Worm (Caenorhabditis elegans) whole organism, midembryonic: Measurements from ENCODE around the gene ugt-65.
"Not testable (repeated sequence)": the region's sequence is repeated elsewhere in the genome, so short reads cannot be mapped to it uniquely, and the experiment has no call there.

ENCODE experiments used
- T22C8.4 ChIP-seq: fragments of 200-800 bp; sonication (Bioruptor generic); IDR thresholded peaks from 2 replicates; pipeline ENCODE4 v1.3.6; 2022; ENCODE audit warnings: missing genetic modification characterization, missing compliant biosample characterization
- cog-1 ChIP-seq: sonication (generic microtip); optimal IDR thresholded peaks from 2 replicates; lab custom pipeline; 2016; ENCODE audit warnings: missing genetic modification characterization, missing compliant biosample characterization
- flt-1 ChIP-seq: fragments of 200-800 bp; sonication (Bioruptor generic); IDR thresholded peaks from 2 replicates; pipeline ENCODE4 v1.3.6; 2022; ENCODE audit warnings: missing genetic modification characterization, missing compliant biosample characterization
- klf-2 ChIP-seq: fragments of 200-800 bp; sonication (Bioruptor generic); conservative IDR thresholded peaks from 2 replicates; pipeline ENCODE4 v1.3.6; 2022; ENCODE audit warnings: missing genetic modification reagents, missing genetic modification characterization, missing compliant biosample characterization
- med-1 ChIP-seq: sonication (generic microtip); optimal IDR thresholded peaks from 2 replicates; lab custom pipeline; 2017; ENCODE audit warnings: missing genetic modification characterization, mild to moderate bottlenecking, missing compliant biosample characterization, antibody characterized with exemption, missing genetic modification reagents; ENCODE audit not compliant: insufficient read depth
- ref-1 ChIP-seq: fragments of 200-800 bp; sonication (Bioruptor generic); conservative IDR thresholded peaks from 2 replicates; pipeline ENCODE4 v1.3.6; 2022; ENCODE audit warnings: missing genetic modification reagents, missing genetic modification characterization, missing compliant biosample characterization
- tab-1 ChIP-seq: fragments of 200-800 bp; sonication (Bioruptor generic); IDR thresholded peaks from 2 replicates; pipeline ENCODE4 v1.3.6; 2022; ENCODE audit warnings: missing genetic modification characterization, missing compliant biosample characterization
- ztf-23 ChIP-seq: fragments of 200-800 bp; sonication (Bioruptor generic); IDR thresholded peaks from 2 replicates; pipeline ENCODE4 v1.3.6; 2022; ENCODE audit warnings: missing genetic modification reagents, missing genetic modification characterization, missing compliant biosample characterization
- ztf-29 ChIP-seq: fragments of 200-800 bp; sonication (Bioruptor generic); IDR thresholded peaks from 2 replicates; pipeline ENCODE4 v1.3.6; 2022; ENCODE audit warnings: missing genetic modification reagents, missing genetic modification characterization, missing compliant biosample characterization

The ugt-65 gene

DNA sequence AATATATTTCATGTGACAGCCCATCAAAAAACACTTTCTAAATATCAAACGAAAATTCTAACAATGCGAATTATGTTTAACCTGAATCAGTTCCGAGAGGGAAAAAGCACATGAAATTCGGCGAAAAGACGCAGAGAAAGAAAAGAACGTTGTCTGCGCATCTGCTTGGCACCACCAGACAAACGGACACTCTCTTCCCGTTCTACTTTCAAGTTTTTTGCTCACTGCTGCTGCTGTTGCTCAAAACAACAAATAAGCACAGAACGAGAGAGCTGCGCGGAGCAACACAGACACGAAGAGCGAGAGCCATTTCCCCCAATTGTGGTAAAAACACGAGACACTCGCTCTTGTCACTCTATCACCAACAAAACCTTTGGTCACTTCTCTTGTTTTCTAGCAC is 44.3 kb downstream of the ugt-65 start:
- TF ChIP-seq tab-1 (GFP tag; lab: Robert Waterston, UW) (no peak), ztf-23 (GFP tag; lab: Robert Waterston, UW) (no peak), klf-2 (no peak), ztf-29 (GFP tag; lab: Robert Waterston, UW) (no peak), med-1 (GFP tag; lab: Kevin White, UChicago) (no peak), T22C8.4 (GFP tag; lab: Robert Waterston, UW) (no peak), flt-1 (GFP tag; lab: Robert Waterston, UW) (no peak), ref-1 (GFP tag; lab: Robert Waterston, UW) (no peak), cog-1 (tag; lab: Kevin White, UChicago) (no peak)

DNA sequence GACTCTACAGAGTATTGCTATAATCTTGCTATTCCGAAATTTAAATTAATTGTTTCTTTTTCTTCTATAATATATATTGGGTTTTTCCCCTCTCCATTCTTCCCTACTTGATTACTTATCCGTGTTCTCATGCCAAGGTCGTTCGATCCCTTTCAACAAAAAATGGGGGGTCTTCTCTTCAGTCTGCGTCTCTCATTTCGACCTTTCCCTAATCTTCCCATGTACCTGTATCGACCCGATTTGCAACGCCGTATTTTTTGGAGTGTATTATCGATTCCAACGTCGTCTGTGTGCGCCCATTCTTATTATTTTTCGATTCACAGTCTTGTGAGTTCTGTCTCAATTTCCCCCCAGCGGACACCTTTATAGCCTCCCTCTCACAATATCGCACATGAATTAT is 47.3 kb downstream of the ugt-65 start:
- TF ChIP-seq cog-1 (tag; lab: Kevin White, UChicago) (no peak), tab-1 (GFP tag; lab: Robert Waterston, UW) (no peak), flt-1 (GFP tag; lab: Robert Waterston, UW) (no peak), klf-2 (no peak), med-1 (GFP tag; lab: Kevin White, UChicago) (no peak), T22C8.4 (GFP tag; lab: Robert Waterston, UW) (no peak), ztf-29 (GFP tag; lab: Robert Waterston, UW) (no peak), ref-1 (GFP tag; lab: Robert Waterston, UW) (no peak), ztf-23 (GFP tag; lab: Robert Waterston, UW) (no peak)

DNA sequence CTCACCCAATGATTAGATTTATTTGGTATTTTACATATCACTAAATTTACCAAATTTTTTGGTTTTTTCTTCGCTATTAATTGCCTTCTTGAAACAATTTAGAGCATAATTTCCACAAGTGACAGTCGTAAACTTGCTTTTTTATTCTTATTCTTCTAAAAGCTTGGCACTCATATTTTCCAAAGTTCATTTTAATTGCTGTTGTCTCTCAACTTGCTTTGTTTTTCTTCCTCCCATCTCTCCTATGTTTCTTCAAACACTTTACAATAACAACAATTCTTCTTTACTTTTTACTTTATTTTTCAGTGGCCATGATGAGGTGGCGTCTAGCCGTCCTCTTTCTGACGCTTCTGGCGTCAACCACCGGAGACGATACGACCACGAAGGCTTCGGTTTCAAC is 47.9 kb downstream of the ugt-65 start, which contains the start of gene igdb-2:
Gene igdb-2, plus strand, starts transcription at position 301 of the 400 bp plus-strand sequence.
- TF ChIP-seq klf-2 (no peak), flt-1 (GFP tag; lab: Robert Waterston, UW) (no peak), T22C8.4 (GFP tag; lab: Robert Waterston, UW) (no peak), ztf-29 (GFP tag; lab: Robert Waterston, UW) (no peak), cog-1 (tag; lab: Kevin White, UChicago) (no peak), med-1 (GFP tag; lab: Kevin White, UChicago) (no peak), ztf-23 (GFP tag; lab: Robert Waterston, UW) (no peak), tab-1 (GFP tag; lab: Robert Waterston, UW) (no peak), ref-1 (GFP tag; lab: Robert Waterston, UW) (no peak)

DNA sequence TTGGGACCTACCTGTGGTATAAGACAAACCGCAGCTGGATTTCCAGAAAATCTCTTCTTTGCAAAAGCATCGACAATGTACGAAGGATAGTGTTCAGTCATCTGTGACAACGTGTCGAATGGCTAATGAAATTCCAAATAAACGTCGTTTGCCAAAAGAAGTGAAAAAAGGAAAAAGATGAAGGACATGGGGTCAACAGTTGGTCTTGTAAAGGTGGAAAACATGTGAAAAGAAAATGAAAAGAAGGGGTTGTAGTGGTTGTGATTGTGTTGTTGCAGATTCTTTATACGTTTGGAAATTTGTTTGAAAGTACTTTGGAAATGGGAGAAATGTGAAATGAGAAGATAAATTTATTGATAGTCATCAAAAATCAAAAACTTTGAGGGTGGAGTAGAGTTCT is 56.5 kb downstream of the ugt-65 start, which contains the start of gene T04A11.1:
Gene T04A11.1, minus strand, starts transcription at position 101 of the 400 bp plus-strand sequence.
- TF ChIP-seq T22C8.4 (GFP tag; lab: Robert Waterston, UW); klf-2; ref-1 (GFP tag; lab: Robert Waterston, UW): not testable (repeated sequence)

DNA sequence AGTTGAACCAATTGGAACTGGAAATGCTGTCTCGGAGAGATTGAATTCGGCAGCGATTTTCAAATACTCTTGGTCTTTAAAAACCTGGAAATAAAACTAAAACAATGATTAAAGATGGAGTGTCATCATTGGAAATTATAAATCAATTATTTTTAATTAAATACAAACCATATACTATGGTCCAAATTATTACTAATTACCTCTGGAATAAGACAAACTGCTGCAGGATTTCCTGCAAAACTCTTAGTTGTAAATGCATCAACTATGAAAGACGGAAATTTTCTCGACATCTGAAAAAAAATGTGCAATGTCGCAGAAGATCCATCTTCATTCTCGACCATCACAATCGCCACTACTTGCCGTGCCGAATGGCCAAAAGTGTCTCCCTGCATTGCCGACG is 58.2 kb downstream of the ugt-65 start, which contains the start of gene igdb-1:
Gene igdb-1, plus strand, starts transcription at position 301 of the 400 bp plus-strand sequence.
- TF ChIP-seq klf-2; T22C8.4 (GFP tag; lab: Robert Waterston, UW); med-1 (GFP tag; lab: Kevin White, UChicago): not testable (repeated sequence)
